Fruit fly (Drosophila melanogaster): ENCODE data around the gene CG14937.
A peak's percentile ranks its signal among the peaks of the same experiment; 100 is the strongest.

Gene CG14937

DNA sequence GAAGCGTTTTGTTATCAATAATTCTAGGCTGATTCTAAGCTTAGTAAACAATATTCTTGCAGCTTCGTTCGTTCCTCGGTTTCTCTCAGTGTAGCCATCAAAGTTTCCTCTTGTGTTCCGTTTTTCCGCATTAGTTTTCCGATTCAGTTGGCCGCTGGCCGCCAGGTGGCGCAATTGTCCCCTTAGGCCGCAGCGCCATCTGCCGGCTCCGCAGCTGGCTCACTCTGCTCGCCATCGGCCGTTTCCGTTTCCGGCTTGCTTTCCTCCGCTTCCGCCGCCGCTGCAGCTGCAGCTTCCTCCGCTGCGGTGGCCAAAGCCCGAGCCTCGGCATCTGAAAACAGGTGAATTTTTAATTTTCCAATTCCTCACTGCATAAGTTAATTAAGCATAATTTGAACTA lies 22.5 kb upstream of the CG14937 start (continued):
- TF ChIP-seq aop (GFP tag; IDR thresholded peaks at IDR 0.05) = peak; percentile 74; the same call in 1 of the 2 replicates
- peak; percentile 94 for TF ChIP-seq shn (GFP tag; optimal IDR thresholded peaks at IDR 0.05)
- peak; percentile 87 for TF ChIP-seq CG10267 (tag; optimal IDR thresholded peaks at IDR 0.05)
- TF ChIP-seq CG4404 (GFP tag; IDR thresholded peaks at IDR 0.05) = peak; percentile 76
- TF ChIP-seq CG14050 (GFP tag; IDR thresholded peaks at IDR 0.05) = peak; percentile 89
- TF ChIP-seq Dp (GFP tag; optimal IDR thresholded peaks at IDR 0.05) = peak; percentile 1
- no peak for TF ChIP-seq Dip2 (GFP tag; IDR thresholded peaks at IDR 0.05)
- TF ChIP-seq CG2712 (tag; optimal IDR thresholded peaks at IDR 0.05) = peak; percentile 92
- peak; percentile 82 for TF ChIP-seq CG7556 (GFP tag; optimal IDR thresholded peaks at IDR 0.05)
- TF ChIP-seq CG12071 (GFP tag; optimal IDR thresholded peaks at IDR 0.05) = peak; percentile 97
- TF ChIP-seq CG6654 (GFP tag; optimal IDR thresholded peaks at IDR 0.05) = peak; percentile 92
- TF ChIP-seq CG16813 (GFP tag; IDR thresholded peaks at IDR 0.05; ENCODE audit: partially characterized antibody) = peak; percentile 50; the same call in 2 of the 3 replicates
- TF ChIP-seq org-1 (GFP tag; optimal IDR thresholded peaks at IDR 0.05) = peak; percentile 91
- TF ChIP-seq CG4360 (GFP tag; IDR thresholded peaks at IDR 0.05) = peak; percentile 75
- TF ChIP-seq exex (tag; optimal IDR thresholded peaks at IDR 0.05) = peak; percentile 30
- peak; percentile 92 for TF ChIP-seq TFAM (GFP tag; optimal IDR thresholded peaks at IDR 0.05)
- TF ChIP-seq zen (tag; optimal IDR thresholded peaks at IDR 0.05) = peak; percentile 94
- TF ChIP-seq pros (GFP tag; optimal IDR thresholded peaks at IDR 0.05) = peak; percentile 23
- peak; percentile 48 for TF ChIP-seq CG30020 (tag; optimal IDR thresholded peaks at IDR 0.05)
- peak; percentile 92 for TF ChIP-seq CG10274 (GFP tag; optimal IDR thresholded peaks at IDR 0.05)
- peak; percentile 89 to 90 for TF ChIP-seq Pdp1 (GFP tag; optimal IDR thresholded peaks at IDR 0.05)
- peak; percentile 89 for TF ChIP-seq ranshi (GFP tag; IDR thresholded peaks at IDR 0.05)
- TF ChIP-seq MBD-R2 (GFP tag; IDR thresholded peaks at IDR 0.05) = peak; percentile 57; the same call in 1 of the 2 replicates
- peak; percentile 38 for TF ChIP-seq ab (GFP tag; optimal IDR thresholded peaks at IDR 0.05)
- peak; percentile 91 for TF ChIP-seq CG16815 (GFP tag; optimal IDR thresholded peaks at IDR 0.05)
- TF ChIP-seq pho (GFP tag; optimal IDR thresholded peaks at IDR 0.05) = peak; percentile 69
- TF ChIP-seq Jarid2 (GFP tag; optimal IDR thresholded peaks at IDR 0.05) = peak; percentile 89
- peak; percentile 98 for TF ChIP-seq fd102C (GFP tag; optimal IDR thresholded peaks at IDR 0.05)
- TF ChIP-seq Dip3 (GFP tag; optimal IDR thresholded peaks at IDR 0.05) = peak; percentile 65
- TF ChIP-seq Side (GFP tag; optimal IDR thresholded peaks at IDR 0.05) = peak; percentile 93
- peak; percentile 78 for TF ChIP-seq CG6272 (GFP tag; IDR thresholded peaks at IDR 0.05)
- 0 out of 3 replicates have a peak, but pooled peaks have one; percentile 21 for TF ChIP-seq HLH4C (GFP tag; IDR thresholded peaks at IDR 0.05; ENCODE audit: partially characterized antibody)
- TF ChIP-seq CG9876 (GFP tag; optimal IDR thresholded peaks at IDR 0.05) = peak; percentile 95
- peak; percentile 97 for TF ChIP-seq CG14965 (GFP tag; optimal IDR thresholded peaks at IDR 0.05; ENCODE audit: borderline replicate concordance)
- no peak for TF ChIP-seq CG14860 (GFP tag; IDR thresholded peaks at IDR 0.05; ENCODE audit: partially characterized antibody)
- TF ChIP-seq Meics (GFP tag; optimal IDR thresholded peaks at IDR 0.05) = peak; percentile 96
- peak; percentile 73 for TF ChIP-seq CG10147 (GFP tag; optimal IDR thresholded peaks at IDR 0.05)
- TF ChIP-seq ash1 (GFP tag; optimal IDR thresholded peaks at IDR 0.05) = peak; percentile 84
- TF ChIP-seq CG17186 (GFP tag; optimal IDR thresholded peaks at IDR 0.05) = peak; percentile 94
- TF ChIP-seq dysf (GFP tag; IDR thresholded peaks at IDR 0.05) = peak; percentile 86
- peak; percentile 95 for TF ChIP-seq Xbp1 (GFP tag; optimal IDR thresholded peaks at IDR 0.05)
- peak; percentile 63; the same call in 2 of the 3 replicates for TF ChIP-seq CG7357 (GFP tag; IDR thresholded peaks at IDR 0.05)
- peak; percentile 97 for TF ChIP-seq CG5245 (GFP tag; optimal IDR thresholded peaks at IDR 0.05)
- TF ChIP-seq sens (GFP tag) = peak; percentile 99
- peak; percentile 86 for TF ChIP-seq trem (tag; optimal IDR thresholded peaks at IDR 0.05)
- peak; percentile 82 for TF ChIP-seq slbo (GFP tag; IDR thresholded peaks at IDR 0.05)
- TF ChIP-seq nerfin-2 (GFP tag; IDR thresholded peaks at IDR 0.05; ENCODE audit: partially characterized antibody) = no peak
- TF ChIP-seq CG31388 (GFP tag; optimal IDR thresholded peaks at IDR 0.05) = peak; percentile 81
- TF ChIP-seq Mad (GFP tag; optimal IDR thresholded peaks at IDR 0.05) = peak; percentile 95
- TF ChIP-seq CG12744 (GFP tag; optimal IDR thresholded peaks at IDR 0.05) = peak; percentile 92
